Worm (Caenorhabditis elegans): Measurements from ENCODE around the gene trx-2.
"Not testable (repeated sequence)": the region's sequence is repeated elsewhere in the genome, so short reads cannot be mapped to it uniquely, and the experiment has no call there.

Gene trx-2

DNA sequence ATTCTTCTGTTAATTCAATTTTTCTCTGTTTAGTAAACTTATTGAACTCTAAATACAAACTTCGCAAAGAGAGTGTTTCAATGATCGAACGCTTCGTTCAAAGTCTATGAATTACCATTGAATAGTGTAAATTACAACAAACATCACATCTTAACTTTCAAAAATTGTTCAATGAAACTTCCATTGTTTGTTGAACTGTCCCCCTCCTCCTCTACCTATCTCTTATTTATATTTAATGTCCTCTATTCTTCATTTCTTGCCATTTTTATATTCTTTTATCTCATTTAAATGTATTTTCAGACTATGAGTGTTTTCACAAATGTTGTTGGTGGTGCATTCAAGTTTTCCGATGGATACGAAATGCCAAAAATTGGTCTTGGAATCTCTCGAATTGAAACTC, 24.7 kb downstream of the trx-2 start, which contains the start of gene K07C5.2 (continued):
- no peak for TF ChIP-seq aha-1 (tag)

DNA sequence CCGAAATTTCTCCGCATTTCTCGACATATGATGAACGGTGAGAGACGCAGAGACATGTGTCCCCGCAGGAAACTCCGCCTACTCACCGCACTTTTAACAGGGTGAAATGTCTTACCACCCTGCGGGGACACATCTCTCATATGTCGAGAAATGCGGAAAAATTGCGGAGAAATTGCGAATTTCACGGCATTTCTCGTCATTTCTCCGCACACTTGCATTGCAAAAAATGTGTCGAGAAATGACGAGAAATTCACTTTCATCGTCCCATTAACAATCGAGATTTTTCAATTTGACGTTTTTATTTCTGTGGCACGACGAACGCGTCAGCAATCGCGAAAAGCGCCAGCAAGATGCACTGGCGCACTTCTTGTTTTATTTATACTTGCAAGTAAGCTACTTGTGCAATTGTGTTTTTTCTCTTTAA, 27.4 kb downstream of the trx-2 start, which contains the start of gene K07C5.13:
Gene K07C5.13 (plus strand): TSS at position 151 of the 424 bp plus-strand sequence.
- TF ChIP-seq zfp-3 (GFP tag; conservative IDR thresholded peaks at IDR 0.05) (peak; percentile 93), pha-4 (GFP tag; IDR thresholded peaks at IDR 0.05) (peak; percentile 91), zip-11 (GFP tag; IDR thresholded peaks at IDR 0.05) (0 out of 2 replicates have a peak, but pooled peaks have one; percentile 23), tra-1 (GFP tag; IDR thresholded peaks at IDR 0.05) (peak; percentile 94), dmd-9 (GFP tag; IDR thresholded peaks at IDR 0.05) (peak; percentile 94), lin-38 (GFP tag; IDR thresholded peaks at IDR 0.05) (peak; percentile 92), hlh-11 (tag; optimal IDR thresholded peaks at IDR 0.05) (peak; percentile 88), lim-7 (GFP tag; IDR thresholded peaks at IDR 0.05) (0 out of 2 replicates have a peak, but pooled peaks have one; percentile 46), rbr-2 (tag; optimal IDR thresholded peaks at IDR 0.05) (peak; percentile 80), mes-2 (tag; optimal IDR thresholded peaks at IDR 0.05; ENCODE audit: poor library complexity, severe bottlenecking) (peak; percentile 78), dmd-6 (GFP tag; IDR thresholded peaks at IDR 0.05) (peak; percentile 93), dpl-1 (GFP tag; optimal IDR thresholded peaks at IDR 0.05) (peak; percentile 47), F49E8.2 (tag; optimal IDR thresholded peaks at IDR 0.05; ENCODE audit: borderline replicate concordance) (peak; percentile 78), saeg-2 (GFP tag; IDR thresholded peaks at IDR 0.05) (peak; percentile 90), nhr-48 (tag; optimal IDR thresholded peaks at IDR 0.05) (peak; percentile 95), mep-1 (tag; optimal IDR thresholded peaks at IDR 0.05) (peak; percentile 32), lsy-2 (tag; optimal IDR thresholded peaks at IDR 0.05) (peak in 1 of 2 experiments; percentile 21), set-16 (GFP tag; IDR thresholded peaks at IDR 0.05) (peak; percentile 63), dve-1 (tag; optimal IDR thresholded peaks at IDR 0.05; ENCODE audit: insufficient read depth) (peak; percentile 9), mxl-2 (GFP tag; conservative IDR thresholded peaks at IDR 0.05) (peak; percentile 74; the same call in 1 of the 2 replicates), nhr-102 (tag; optimal IDR thresholded peaks at IDR 0.05) (peak; percentile 86), daf-19 (GFP tag; conservative IDR thresholded peaks at IDR 0.05) (peak; percentile 72; the same call in 1 of the 2 replicates), D1046.2 (GFP tag; IDR thresholded peaks at IDR 0.05) (peak; percentile 89), hmg-1.1 (GFP tag; IDR thresholded peaks at IDR 0.05) (peak; percentile 90), hif-1 (tag; optimal IDR thresholded peaks at IDR 0.05) (peak; percentile 16 to 30), egl-43 (GFP tag; IDR thresholded peaks at IDR 0.05) (peak; percentile 94), spr-3 (GFP tag; optimal IDR thresholded peaks at IDR 0.05) (peak; percentile 54), arid-1 (GFP tag; conservative IDR thresholded peaks at IDR 0.05) (peak; percentile 89), snpc-1.2 (GFP tag; IDR thresholded peaks at IDR 0.05) (peak; percentile 82), madf-9 (GFP tag; conservative IDR thresholded peaks at IDR 0.05) (peak; percentile 84), T26A8.4 (GFP tag; IDR thresholded peaks at IDR 0.05) (peak; percentile 95), mdt-29 (GFP tag; IDR thresholded peaks at IDR 0.05) (peak; percentile 89), mxl-3 (GFP tag; optimal IDR thresholded peaks at IDR 0.05) (peak; percentile 54), T20F7.1 (GFP tag; optimal IDR thresholded peaks at IDR 0.05) (peak; percentile 65), nhr-41 (GFP tag; IDR thresholded peaks at IDR 0.05) (peak; percentile 24; the same call in 1 of the 2 replicates), vab-7 (GFP tag; IDR thresholded peaks at IDR 0.05) (peak; percentile 78), Y75B8A.6 (GFP tag; IDR thresholded peaks at IDR 0.05) (peak; percentile 94), Y48G9A.11 (GFP tag; IDR thresholded peaks at IDR 0.05) (peak; percentile 89), lin-29 (GFP tag; IDR thresholded peaks at IDR 0.05) (peak; percentile 92), lin-1 (GFP tag; IDR thresholded peaks at IDR 0.05) (peak; percentile 84), nhr-6 (tag; optimal IDR thresholded peaks at IDR 0.05) (peak; percentile 0), php-3 (GFP tag; IDR thresholded peaks at IDR 0.05) (peak; percentile 91), ctbp-1 (GFP tag; IDR thresholded peaks at IDR 0.05) (peak; percentile 91), ceh-20 (GFP tag; IDR thresholded peaks at IDR 0.05) (peak; percentile 95), spr-1 (tag; optimal IDR thresholded peaks at IDR 0.05) (peak; percentile 71), F10B5.3 (tag; optimal IDR thresholded peaks at IDR 0.05) (peak; percentile 55)
- not testable (repeated sequence) for TF ChIP-seq pha-4 (tag; optimal IDR thresholded peaks at IDR 0.05)
